Fruit fly (Drosophila melanogaster) whole organism, embryonic: ENCODE measurements around the gene CG33640.

Experiments
- Abd-B ChIP-seq: fragments of 200-800 bp; sonication (Bioruptor generic); optimal IDR thresholded peaks from 2 replicates; lab custom pipeline; 2018; ENCODE audit warnings: missing biosample characterization, mild to moderate bottlenecking, missing genetic modification characterization, moderate library complexity
- Bgb ChIP-seq: fragments of 200-800 bp; sonication (Bioruptor generic); IDR thresholded peaks from 2 replicates; pipeline ENCODE4 v1.3.6; 2022; ENCODE audit warnings: missing biosample characterization, missing genetic modification characterization; ENCODE audit not compliant: partially characterized antibody
- CG10654 ChIP-seq: fragments of 200-800 bp; sonication (Bioruptor generic); optimal IDR thresholded peaks from 2 replicates; lab custom pipeline; 2016; ENCODE audit warnings: missing biosample characterization, missing genetic modification characterization
- CG11560 ChIP-seq: fragments of 200-800 bp; sonication (Bioruptor generic); IDR thresholded peaks from 3 replicates; pipeline ENCODE4 v1.3.6; 2022; ENCODE audit warnings: missing biosample characterization, missing genetic modification characterization
- CG13775 ChIP-seq: fragments of 200-800 bp; sonication (Bioruptor generic); optimal IDR thresholded peaks from 3 replicates; lab custom pipeline; 2017; ENCODE audit warnings: missing biosample characterization, mild to moderate bottlenecking, missing genetic modification characterization
- CG15514 ChIP-seq: fragments of 200-800 bp; sonication (Bioruptor generic); optimal IDR thresholded peaks from 3 replicates; lab custom pipeline; 2017; ENCODE audit warnings: missing biosample characterization, missing genetic modification characterization, mild to moderate bottlenecking, moderate library complexity, missing genetic modification reagents
- CG16779 ChIP-seq: fragments of 200-800 bp; sonication (Bioruptor generic); IDR thresholded peaks from 2 replicates; pipeline ENCODE4 v1.3.6; 2022; ENCODE audit warnings: missing biosample characterization, missing genetic modification characterization
- CG17361 ChIP-seq: fragments of 200-800 bp; sonication (Bioruptor generic); IDR thresholded peaks from 3 replicates; pipeline ENCODE4 v1.3.6; 2022; ENCODE audit warnings: missing biosample characterization, missing genetic modification characterization
- CG17385 ChIP-seq: fragments of 200-800 bp; sonication (Bioruptor generic); optimal IDR thresholded peaks from 3 replicates; lab custom pipeline; 2018; ENCODE audit warnings: missing biosample characterization, mild to moderate bottlenecking, missing genetic modification characterization
- CG17612 ChIP-seq: fragments of 200-800 bp; sonication (Bioruptor generic); IDR thresholded peaks from 2 replicates; pipeline ENCODE4 v1.3.6; 2022; ENCODE audit warnings: missing biosample characterization, missing genetic modification characterization
- CG18764 ChIP-seq: fragments of 200-800 bp; sonication (Bioruptor generic); optimal IDR thresholded peaks from 3 replicates; lab custom pipeline; 2016; ENCODE audit warnings: missing biosample characterization, missing genetic modification characterization
- CG2889 ChIP-seq: fragments of 200-800 bp; sonication (Bioruptor generic); IDR thresholded peaks from 3 replicates; pipeline ENCODE4 v1.3.6; 2022; ENCODE audit warnings: missing biosample characterization, missing genetic modification characterization
- CG3065 ChIP-seq: fragments of 200-800 bp; sonication (Bioruptor generic); optimal IDR thresholded peaks from 2 replicates; lab custom pipeline; 2016; ENCODE audit warnings: missing biosample characterization, missing genetic modification characterization
- CG7556 ChIP-seq: fragments of 200-800 bp; sonication (Bioruptor generic); optimal IDR thresholded peaks from 2 replicates; lab custom pipeline; 2017; ENCODE audit warnings: missing biosample characterization, mild to moderate bottlenecking, missing genetic modification characterization
- CG7928 ChIP-seq: fragments of 200-800 bp; sonication (Bioruptor generic); optimal IDR thresholded peaks from 2 replicates; lab custom pipeline; 2017; ENCODE audit warnings: missing biosample characterization, mild to moderate bottlenecking, missing genetic modification characterization
- CG9817 ChIP-seq: fragments of 200-800 bp; sonication (Bioruptor generic); optimal IDR thresholded peaks from 2 replicates; lab custom pipeline; 2018; ENCODE audit warnings: missing biosample characterization, mild to moderate bottlenecking, missing genetic modification characterization, moderate library complexity
- CG9876 ChIP-seq: fragments of 200-800 bp; sonication (Bioruptor generic); optimal IDR thresholded peaks from 2 replicates; lab custom pipeline; 2016; ENCODE audit warnings: missing biosample characterization, missing genetic modification characterization
- Camta ChIP-seq: fragments of 200-800 bp; sonication (Bioruptor generic); optimal IDR thresholded peaks from 2 replicates; lab custom pipeline; 2016; ENCODE audit warnings: missing biosample characterization, missing genetic modification characterization
- Dip3 ChIP-seq: fragments of 200-800 bp; sonication (Bioruptor generic); optimal IDR thresholded peaks from 3 replicates; lab custom pipeline; 2016; ENCODE audit warnings: missing biosample characterization, missing genetic modification characterization
- Doc2 ChIP-seq: fragments of 200-800 bp; sonication (Bioruptor generic); IDR thresholded peaks from 2 replicates; pipeline ENCODE4 v1.3.6; 2022; ENCODE audit warnings: missing biosample characterization, missing genetic modification characterization
- Elba2 ChIP-seq: fragments of 200-800 bp; sonication (Bioruptor generic); optimal IDR thresholded peaks from 3 replicates; lab custom pipeline; 2016; ENCODE audit warnings: missing biosample characterization, missing genetic modification characterization
- HLHmδ ChIP-seq: fragments of 200-800 bp; sonication (Bioruptor generic); optimal IDR thresholded peaks from 2 replicates; lab custom pipeline; 2018; ENCODE audit warnings: missing biosample characterization, mild to moderate bottlenecking, missing genetic modification characterization, moderate library complexity
- Lpt ChIP-seq: fragments of >200 bp; optimal IDR thresholded peaks from 2 replicates; lab custom pipeline; 2018; ENCODE audit warnings: missing biosample characterization, missing genetic modification characterization
- MBD-R2 ChIP-seq: fragments of 200-800 bp; sonication (Bioruptor generic); IDR thresholded peaks from 2 replicates; pipeline ENCODE4 v1.3.6; 2022; ENCODE audit warnings: missing biosample characterization, missing genetic modification characterization
- Mes4 ChIP-seq: fragments of 200-800 bp; sonication (Bioruptor generic); optimal IDR thresholded peaks from 2 replicates; lab custom pipeline; 2016; ENCODE audit warnings: missing biosample characterization, missing genetic modification characterization
- NC2α ChIP-seq: fragments of 200-800 bp; sonication (Bioruptor generic); optimal IDR thresholded peaks from 2 replicates; lab custom pipeline; 2016; ENCODE audit warnings: missing biosample characterization, missing genetic modification characterization
- Nf-YB ChIP-seq: fragments of 200-800 bp; sonication (Bioruptor generic); optimal IDR thresholded peaks from 3 replicates; lab custom pipeline; 2019; ENCODE audit warnings: missing biosample characterization, mild to moderate bottlenecking, missing genetic modification characterization, moderate library complexity
- PHDP ChIP-seq: fragments of 200-800 bp; sonication (Bioruptor generic); optimal IDR thresholded peaks from 3 replicates; lab custom pipeline; 2018; ENCODE audit warnings: missing biosample characterization, mild to moderate bottlenecking, missing genetic modification characterization, moderate library complexity
- Pdp1 ChIP-seq, 2 experiments: fragments of 200-800 bp; sonication (Bioruptor generic); optimal IDR thresholded peaks; 3 replicates each; lab custom pipeline; 2016; ENCODE audit warnings: missing biosample characterization in 2 of 2, missing genetic modification characterization in 2 of 2, mild to moderate bottlenecking in 1 of 2, moderate library complexity in 1 of 2
- Tbp ChIP-seq: fragments of >200 bp; optimal IDR thresholded peaks from 2 replicates; lab custom pipeline; 2018; ENCODE audit warnings: missing biosample characterization, missing genetic modification characterization
- Xbp1 ChIP-seq: fragments of 200-800 bp; sonication (Bioruptor generic); optimal IDR thresholded peaks from 3 replicates; lab custom pipeline; 2016; ENCODE audit warnings: missing biosample characterization, mild to moderate bottlenecking, missing genetic modification characterization
- ac ChIP-seq: fragments of 200-800 bp; sonication (Bioruptor generic); optimal IDR thresholded peaks from 3 replicates; lab custom pipeline; 2017; ENCODE audit warnings: missing biosample characterization, mild to moderate bottlenecking, missing genetic modification characterization
- disco-r ChIP-seq: fragments of 200-800 bp; sonication (Bioruptor generic); optimal IDR thresholded peaks from 2 replicates; lab custom pipeline; 2016; ENCODE audit warnings: missing biosample characterization, missing genetic modification characterization
- esg ChIP-seq: fragments of 200-800 bp; sonication (Bioruptor generic); conservative IDR thresholded peaks from 2 replicates; pipeline ENCODE4 v1.3.6; 2022; ENCODE audit warnings: missing biosample characterization, missing genetic modification characterization
- gcm ChIP-seq: fragments of 200-800 bp; sonication (Bioruptor generic); optimal IDR thresholded peaks from 2 replicates; lab custom pipeline; 2019; ENCODE audit warnings: missing biosample characterization, mild to moderate bottlenecking, missing genetic modification characterization, moderate library complexity
- grn ChIP-seq: fragments of 200-800 bp; sonication (Bioruptor generic); optimal IDR thresholded peaks from 3 replicates; lab custom pipeline; 2017; ENCODE audit warnings: missing biosample characterization, missing genetic modification characterization
- her ChIP-seq: fragments of 200-800 bp; sonication (Bioruptor generic); optimal IDR thresholded peaks from 2 replicates; lab custom pipeline; 2016; ENCODE audit warnings: missing biosample characterization, missing genetic modification characterization
- hkb ChIP-seq, 2 experiments: fragments of 200-800 bp in 1 of 2; fragments of >200 bp in 1 of 2; sonication (Bioruptor generic) in 1 of 2; IDR thresholded peaks in 1 of 2; optimal IDR thresholded peaks in 1 of 2; 2 replicates each; pipeline versions ENCODE4 v1.3.6 to Lab custom; 2017 to 2022; ENCODE audit warnings: missing biosample characterization in 1 of 2, missing genetic modification characterization in 1 of 2
- lbe ChIP-seq: fragments of 200-800 bp; sonication (Bioruptor generic); optimal IDR thresholded peaks from 2 replicates; lab custom pipeline; 2016; ENCODE audit warnings: missing biosample characterization, mild to moderate bottlenecking, missing genetic modification characterization
- luna ChIP-seq: fragments of 200-800 bp; sonication (Bioruptor generic); optimal IDR thresholded peaks from 2 replicates; lab custom pipeline; 2016; ENCODE audit warnings: missing biosample characterization, missing genetic modification characterization
- odd ChIP-seq: fragments of 200-800 bp; sonication (Bioruptor generic); optimal IDR thresholded peaks from 2 replicates; lab custom pipeline; 2017; ENCODE audit warnings: missing biosample characterization, mild to moderate bottlenecking, missing genetic modification characterization
- otp ChIP-seq: fragments of 200-800 bp; sonication (Bioruptor generic); IDR thresholded peaks from 3 replicates; pipeline ENCODE4, ENCODE4 v1.3.6; 2022; ENCODE audit warnings: missing biosample characterization, missing genetic modification characterization
- phol ChIP-seq: fragments of 200-800 bp; sonication (Bioruptor generic); optimal IDR thresholded peaks from 3 replicates; lab custom pipeline; 2018; ENCODE audit warnings: missing biosample characterization, mild to moderate bottlenecking, missing genetic modification characterization, moderate library complexity
- pnt ChIP-seq: fragments of 200-800 bp; sonication (Bioruptor generic); optimal IDR thresholded peaks from 3 replicates; lab custom pipeline; 2016; ENCODE audit warnings: missing biosample characterization, missing genetic modification characterization
- salm ChIP-seq: fragments of 200-800 bp; sonication (Bioruptor generic); optimal IDR thresholded peaks from 2 replicates; lab custom pipeline; 2018; ENCODE audit warnings: missing biosample characterization, mild to moderate bottlenecking, missing genetic modification characterization
- twi ChIP-seq: fragments of 200-800 bp; optimal IDR thresholded peaks from 2 replicates; lab custom pipeline; 2019; ENCODE audit warnings: missing biosample characterization, mild to moderate bottlenecking, missing genetic modification characterization, moderate library complexity
- unpg ChIP-seq: fragments of 200-800 bp; sonication (Bioruptor generic); optimal IDR thresholded peaks from 3 replicates; lab custom pipeline; 2018; ENCODE audit warnings: missing biosample characterization, mild to moderate bottlenecking, missing genetic modification characterization, moderate library complexity
- zen ChIP-seq: fragments of 200-800 bp; sonication (Bioruptor generic); optimal IDR thresholded peaks from 3 replicates; lab custom pipeline; 2018; ENCODE audit warnings: missing biosample characterization, mild to moderate bottlenecking, missing genetic modification characterization, moderate library complexity
- zf30C ChIP-seq: fragments of 200-800 bp; sonication (Bioruptor generic); optimal IDR thresholded peaks from 3 replicates; lab custom pipeline; 2018; ENCODE audit warnings: missing biosample characterization, mild to moderate bottlenecking, missing genetic modification characterization

CG33640 gene

dm6 chr2L:13514262-13514937 is 13.2 kb upstream of the CG33640 start (continued):
- TF ChIP-seq otp (no peak; the same call in 2 of the 3 replicates), gcm (GFP tag; lab: Kevin White, UChicago) (peak; percentile 0), phol (tag; lab: Kevin White, UChicago) (peak; percentile 30), salm (peak; percentile 51), CG7928 (GFP tag; lab: Kevin White, UChicago) (peak; percentile 27), CG11560 (tag; lab: Robert Waterston, UW) (peak; percentile 44; the same call in 2 of the 3 replicates), CG17361 (GFP tag; lab: Robert Waterston, UW) (peak; percentile 81; the same call in 1 of the 3 replicates), CG9876 (GFP tag; lab: Kevin White, UChicago) (no peak), esg (GFP tag; lab: Robert Waterston, UW) (peak; percentile 73), CG3065 (GFP tag; lab: Kevin White, UChicago) (no peak), hkb (optimal IDR thresholded peaks at IDR 0.05; lab: Kevin White, UChicago) (no peak), hkb (GFP tag; IDR thresholded peaks at IDR 0.05; lab: Robert Waterston, UW) (peak; percentile 12; the same call in 1 of the 2 replicates), pnt (no peak), Lpt (GFP tag; lab: Kevin White, UChicago) (no peak), CG13775 (GFP tag; lab: Kevin White, UChicago) (peak; percentile 56), Abd-B (GFP tag; lab: Kevin White, UChicago) (peak; percentile 27), disco-r (GFP tag; lab: Kevin White, UChicago) (no peak), Doc2 (GFP tag; lab: Robert Waterston, UW) (no peak), Dip3 (GFP tag; lab: Kevin White, UChicago) (peak; percentile 23), Mes4 (GFP tag; lab: Kevin White, UChicago) (no peak), odd (GFP tag; lab: Kevin White, UChicago) (peak; percentile 37), CG18764 (GFP tag; lab: Kevin White, UChicago) (no peak), Camta (no peak), twi (tag; lab: Kevin White, UChicago) (no peak), luna (GFP tag; lab: Kevin White, UChicago) (no peak), NC2α (GFP tag; lab: Kevin White, UChicago) (no peak), zen (tag; lab: Kevin White, UChicago) (no peak), unpg (GFP tag; lab: Kevin White, UChicago) (peak; percentile 72), CG17385 (peak; percentile 58), Tbp (no peak), Nf-YB (GFP tag; lab: Kevin White, UChicago) (no peak), Elba2 (GFP tag; lab: Kevin White, UChicago) (no peak), Bgb (GFP tag; lab: Robert Waterston, UW) (no peak), CG9817 (tag; lab: Kevin White, UChicago) (peak; percentile 82), CG10654 (peak; percentile 34), Pdp1 (GFP tag; optimal IDR thresholded peaks at IDR 0.05; lab: Kevin White, UChicago) (peak in 1 of 2 experiments; percentile 89), CG2889 (GFP tag; lab: Robert Waterston, UW) (peak; percentile 58; the same call in 1 of the 3 replicates), Xbp1 (GFP tag; lab: Kevin White, UChicago) (no peak), CG16779 (GFP tag; lab: Robert Waterston, UW) (no peak), zf30C (no peak), CG7556 (peak; percentile 76), CG15514 (GFP tag; lab: Kevin White, UChicago) (peak; percentile 4), her (GFP tag; lab: Kevin White, UChicago) (no peak), CG17612 (0 out of 2 replicates have a peak, but pooled peaks have one; percentile 18), HLHmδ (no peak), grn (no peak), lbe (peak; percentile 21), ac (no peak), MBD-R2 (GFP tag; lab: Robert Waterston, UW) (no peak; the same call in 1 of the 2 replicates), PHDP (tag; lab: Kevin White, UChicago) (peak; percentile 51)
